Fruit fly (Drosophila melanogaster) whole organism, embryonic: ENCODE data around the gene E2f2.

Experiments used
- Adf1 ChIP-seq: fragments of 200-800 bp; sonication (Bioruptor generic); IDR thresholded peaks from 2 replicates; pipeline ENCODE4 v1.3.6; 2022; ENCODE audit warnings: missing biosample characterization, missing genetic modification characterization
- Antp ChIP-seq: fragments of 200-800 bp; sonication (Bioruptor generic); optimal IDR thresholded peaks from 3 replicates; lab custom pipeline; 2016; ENCODE audit warnings: missing biosample characterization, missing genetic modification characterization
- BEAF-32 ChIP-seq: fragments of 200-800 bp; sonication (Bioruptor generic); optimal IDR thresholded peaks from 3 replicates; lab custom pipeline; 2017; ENCODE audit warnings: missing biosample characterization, missing genetic modification characterization, mild to moderate bottlenecking, moderate library complexity, missing genetic modification reagents
- BtbVII ChIP-seq: fragments of 200-800 bp; sonication (Bioruptor generic); optimal IDR thresholded peaks from 3 replicates; lab custom pipeline; 2017; ENCODE audit warnings: missing biosample characterization, mild to moderate bottlenecking, missing genetic modification characterization
- CG10267 ChIP-seq: fragments of 200-800 bp; sonication (Bioruptor generic); optimal IDR thresholded peaks from 2 replicates; lab custom pipeline; 2018; ENCODE audit warnings: missing biosample characterization, mild to moderate bottlenecking, missing genetic modification characterization, moderate library complexity
- CG11696 ChIP-seq: fragments of 200-800 bp; sonication (Bioruptor generic); IDR thresholded peaks from 2 replicates; pipeline ENCODE4 v1.3.6; 2022; ENCODE audit warnings: missing biosample characterization, missing genetic modification characterization
- CG12659 ChIP-seq: fragments of 200-800 bp; sonication (Bioruptor generic); optimal IDR thresholded peaks from 3 replicates; lab custom pipeline; 2017; ENCODE audit warnings: mild to moderate bottlenecking, missing biosample characterization, missing genetic modification reagents, missing genetic modification characterization
- CG13424 ChIP-seq: fragments of 200-800 bp; sonication (Bioruptor generic); optimal IDR thresholded peaks from 2 replicates; lab custom pipeline; 2019; ENCODE audit warnings: missing biosample characterization, mild to moderate bottlenecking, missing genetic modification characterization, moderate library complexity
- CG13775 ChIP-seq: fragments of 200-800 bp; sonication (Bioruptor generic); optimal IDR thresholded peaks from 3 replicates; lab custom pipeline; 2017; ENCODE audit warnings: missing biosample characterization, mild to moderate bottlenecking, missing genetic modification characterization
- CG13894 ChIP-seq: fragments of 200-800 bp; sonication (Bioruptor generic); optimal IDR thresholded peaks from 3 replicates; lab custom pipeline; 2018; ENCODE audit warnings: missing biosample characterization, mild to moderate bottlenecking, missing genetic modification characterization, moderate library complexity
- CG14860 ChIP-seq: fragments of 200-800 bp; sonication (Bioruptor generic); IDR thresholded peaks from 3 replicates; pipeline ENCODE4 v1.3.6; 2022; ENCODE audit warnings: missing biosample characterization, missing genetic modification characterization; ENCODE audit not compliant: partially characterized antibody
- CG15514 ChIP-seq: fragments of 200-800 bp; sonication (Bioruptor generic); optimal IDR thresholded peaks from 3 replicates; lab custom pipeline; 2017; ENCODE audit warnings: missing biosample characterization, missing genetic modification characterization, mild to moderate bottlenecking, moderate library complexity, missing genetic modification reagents
- CG17328 ChIP-seq: fragments of 200-800 bp; sonication (Bioruptor generic); IDR thresholded peaks from 2 replicates; pipeline ENCODE4 v1.3.6; 2022; ENCODE audit warnings: missing biosample characterization, missing genetic modification characterization
- CG17385 ChIP-seq: fragments of 200-800 bp; sonication (Bioruptor generic); optimal IDR thresholded peaks from 3 replicates; lab custom pipeline; 2018; ENCODE audit warnings: missing biosample characterization, mild to moderate bottlenecking, missing genetic modification characterization
- CG2875 ChIP-seq: fragments of 200-800 bp; sonication (Bioruptor generic); optimal IDR thresholded peaks from 2 replicates; lab custom pipeline; 2017; ENCODE audit warnings: missing biosample characterization, mild to moderate bottlenecking, missing genetic modification characterization, missing genetic modification reagents
- CG31388 ChIP-seq: fragments of 200-800 bp; sonication (Bioruptor generic); optimal IDR thresholded peaks from 2 replicates; lab custom pipeline; 2016; ENCODE audit warnings: missing biosample characterization, missing genetic modification characterization
- CG32767 ChIP-seq: fragments of 200-800 bp; sonication (Bioruptor generic); IDR thresholded peaks from 2 replicates; pipeline ENCODE4 v1.3.6; 2022; ENCODE audit warnings: missing biosample characterization, missing genetic modification characterization
- CG3407 ChIP-seq: fragments of 200-800 bp; sonication (Bioruptor generic); optimal IDR thresholded peaks from 2 replicates; lab custom pipeline; 2018; ENCODE audit warnings: missing biosample characterization, mild to moderate bottlenecking, missing genetic modification characterization
- CG3995 ChIP-seq: fragments of 200-800 bp; sonication (Bioruptor generic); optimal IDR thresholded peaks from 3 replicates; lab custom pipeline; 2016; ENCODE audit warnings: missing biosample characterization, missing genetic modification characterization
- CG4424 ChIP-seq: fragments of 200-800 bp; sonication (Bioruptor generic); optimal IDR thresholded peaks from 3 replicates; lab custom pipeline; 2016; ENCODE audit warnings: missing biosample characterization, missing genetic modification characterization
- CG5180 ChIP-seq: fragments of 200-800 bp; sonication (Bioruptor generic); optimal IDR thresholded peaks from 3 replicates; lab custom pipeline; 2017; ENCODE audit warnings: missing biosample characterization, missing genetic modification characterization, mild to moderate bottlenecking, moderate library complexity, missing genetic modification reagents
- CG6765 ChIP-seq: fragments of 200-800 bp; sonication (Bioruptor generic); optimal IDR thresholded peaks from 3 replicates; lab custom pipeline; 2017; ENCODE audit warnings: missing biosample characterization, mild to moderate bottlenecking, missing genetic modification characterization
- CG8388 ChIP-seq: fragments of 200-800 bp; sonication (Bioruptor generic); optimal IDR thresholded peaks from 2 replicates; lab custom pipeline; 2019; ENCODE audit warnings: missing biosample characterization, mild to moderate bottlenecking, missing genetic modification characterization, moderate library complexity
- CG9797 ChIP-seq: fragments of 200-800 bp; sonication (Bioruptor generic); optimal IDR thresholded peaks from 3 replicates; lab custom pipeline; 2018; ENCODE audit warnings: missing biosample characterization, mild to moderate bottlenecking, missing genetic modification characterization
- CrebB ChIP-seq: fragments of 200-800 bp; sonication (Bioruptor generic); optimal IDR thresholded peaks from 3 replicates; lab custom pipeline; 2018; ENCODE audit warnings: missing biosample characterization, mild to moderate bottlenecking, missing genetic modification characterization
- E2f1 ChIP-seq: fragments of 200-800 bp; sonication (Bioruptor generic); IDR thresholded peaks from 2 replicates; pipeline ENCODE4 v1.3.6; 2022; ENCODE audit warnings: missing biosample characterization, missing genetic modification characterization
- Eip74EF ChIP-seq, 2 experiments: fragments of 200-800 bp in 1 of 2; fragments of >200 bp in 1 of 2; sonication (Bioruptor generic) in 1 of 2; optimal IDR thresholded peaks; 2 replicates each; lab custom pipeline; 2017 to 2019; ENCODE audit warnings: missing biosample characterization in 2 of 2, missing genetic modification characterization in 2 of 2, mild to moderate bottlenecking in 1 of 2, moderate library complexity in 1 of 2
- Gug ChIP-seq: fragments of 200-800 bp; sonication (Bioruptor generic); IDR thresholded peaks from 4 replicates; pipeline ENCODE4 v1.3.6; 2022; ENCODE audit warnings: missing biosample characterization, missing genetic modification characterization
- Hand ChIP-seq: fragments of 200-800 bp; sonication (Bioruptor generic); optimal IDR thresholded peaks from 2 replicates; lab custom pipeline; 2017; ENCODE audit warnings: mild to moderate bottlenecking, missing biosample characterization, missing genetic modification reagents, missing genetic modification characterization
- Hsf ChIP-seq: fragments of 200-800 bp; sonication (Bioruptor generic); optimal IDR thresholded peaks from 3 replicates; lab custom pipeline; 2016; ENCODE audit warnings: missing biosample characterization, missing genetic modification characterization
- MTF-1 ChIP-seq: fragments of 200-800 bp; sonication (Bioruptor generic); optimal IDR thresholded peaks from 2 replicates; lab custom pipeline; 2018; ENCODE audit warnings: missing biosample characterization, mild to moderate bottlenecking, missing genetic modification characterization, borderline replicate concordance
- NK7.1 ChIP-seq: fragments of 200-800 bp; sonication (Bioruptor generic); optimal IDR thresholded peaks from 3 replicates; lab custom pipeline; 2016; ENCODE audit warnings: missing biosample characterization, missing genetic modification characterization
- PHDP ChIP-seq: fragments of 200-800 bp; sonication (Bioruptor generic); optimal IDR thresholded peaks from 3 replicates; lab custom pipeline; 2018; ENCODE audit warnings: missing biosample characterization, mild to moderate bottlenecking, missing genetic modification characterization, moderate library complexity
- Sox102F ChIP-seq: fragments of 200-800 bp; sonication (Bioruptor generic); optimal IDR thresholded peaks from 2 replicates; lab custom pipeline; 2018; ENCODE audit warnings: missing biosample characterization, mild to moderate bottlenecking, missing genetic modification characterization, moderate library complexity
- chif ChIP-seq, 2 experiments: fragments of 200-800 bp; sonication (Bioruptor generic); optimal IDR thresholded peaks; 3 replicates each; lab custom pipeline; 2016; ENCODE audit warnings: missing biosample characterization in 2 of 2, missing genetic modification characterization in 2 of 2
- exex ChIP-seq: fragments of 200-800 bp; sonication (Bioruptor generic); optimal IDR thresholded peaks from 4 replicates; lab custom pipeline; 2018; ENCODE audit warnings: missing biosample characterization, mild to moderate bottlenecking, missing genetic modification characterization, moderate library complexity
- ham ChIP-seq: fragments of 200-800 bp; sonication (Bioruptor generic); IDR thresholded peaks from 2 replicates; pipeline ENCODE4 v1.3.6; 2022; ENCODE audit warnings: missing biosample characterization, missing genetic modification characterization
- ken ChIP-seq: fragments of 200-800 bp; sonication (Bioruptor generic); IDR thresholded peaks from 3 replicates; pipeline ENCODE4 v1.3.6; 2022; ENCODE audit warnings: missing biosample characterization, missing genetic modification characterization
- lab ChIP-seq: fragments of 200-800 bp; sonication (Bioruptor generic); optimal IDR thresholded peaks from 3 replicates; lab custom pipeline; 2017; ENCODE audit warnings: missing biosample characterization, missing genetic modification characterization, mild to moderate bottlenecking, moderate library complexity, missing genetic modification reagents
- mam ChIP-seq: fragments of 200-800 bp; sonication (Bioruptor generic); optimal IDR thresholded peaks from 3 replicates; lab custom pipeline; 2016; ENCODE audit warnings: missing biosample characterization, missing genetic modification characterization
- pb ChIP-seq: fragments of 200-800 bp; sonication (Bioruptor generic); optimal IDR thresholded peaks from 3 replicates; lab custom pipeline; 2016; ENCODE audit warnings: missing biosample characterization, missing genetic modification characterization
- pzg ChIP-seq: fragments of 200-800 bp; sonication (Bioruptor generic); optimal IDR thresholded peaks from 3 replicates; lab custom pipeline; 2018; ENCODE audit warnings: missing biosample characterization, mild to moderate bottlenecking, missing genetic modification characterization, moderate library complexity
- row ChIP-seq: fragments of 200-800 bp; sonication (Bioruptor generic); IDR thresholded peaks from 3 replicates; pipeline ENCODE4 v1.3.6; 2022; ENCODE audit warnings: missing biosample characterization, missing genetic modification characterization
- schlank ChIP-seq: fragments of 200-800 bp; sonication (Bioruptor generic); optimal IDR thresholded peaks from 2 replicates; lab custom pipeline; 2018; ENCODE audit warnings: missing biosample characterization, mild to moderate bottlenecking, missing genetic modification characterization
- sd ChIP-seq: fragments of 200-800 bp; sonication (Bioruptor generic); optimal IDR thresholded peaks from 3 replicates; lab custom pipeline; 2018; ENCODE audit warnings: missing biosample characterization, mild to moderate bottlenecking, missing genetic modification characterization, moderate library complexity
- shn ChIP-seq: fragments of 200-800 bp; sonication (Bioruptor generic); optimal IDR thresholded peaks from 3 replicates; lab custom pipeline; 2016; ENCODE audit warnings: missing biosample characterization, missing genetic modification characterization
- slou ChIP-seq: fragments of 200-800 bp; sonication (Bioruptor generic); optimal IDR thresholded peaks from 3 replicates; lab custom pipeline; 2016; ENCODE audit warnings: missing biosample characterization, missing genetic modification characterization
- tap ChIP-seq: fragments of 200-800 bp; optimal IDR thresholded peaks from 3 replicates; lab custom pipeline; 2019; ENCODE audit warnings: missing biosample characterization, mild to moderate bottlenecking, missing genetic modification characterization, moderate library complexity
- tio ChIP-seq: fragments of 200-800 bp; sonication (Bioruptor generic); optimal IDR thresholded peaks from 2 replicates; lab custom pipeline; 2017; ENCODE audit warnings: missing biosample characterization, missing genetic modification characterization, inconsistent platforms

Gene E2f2

DNA sequence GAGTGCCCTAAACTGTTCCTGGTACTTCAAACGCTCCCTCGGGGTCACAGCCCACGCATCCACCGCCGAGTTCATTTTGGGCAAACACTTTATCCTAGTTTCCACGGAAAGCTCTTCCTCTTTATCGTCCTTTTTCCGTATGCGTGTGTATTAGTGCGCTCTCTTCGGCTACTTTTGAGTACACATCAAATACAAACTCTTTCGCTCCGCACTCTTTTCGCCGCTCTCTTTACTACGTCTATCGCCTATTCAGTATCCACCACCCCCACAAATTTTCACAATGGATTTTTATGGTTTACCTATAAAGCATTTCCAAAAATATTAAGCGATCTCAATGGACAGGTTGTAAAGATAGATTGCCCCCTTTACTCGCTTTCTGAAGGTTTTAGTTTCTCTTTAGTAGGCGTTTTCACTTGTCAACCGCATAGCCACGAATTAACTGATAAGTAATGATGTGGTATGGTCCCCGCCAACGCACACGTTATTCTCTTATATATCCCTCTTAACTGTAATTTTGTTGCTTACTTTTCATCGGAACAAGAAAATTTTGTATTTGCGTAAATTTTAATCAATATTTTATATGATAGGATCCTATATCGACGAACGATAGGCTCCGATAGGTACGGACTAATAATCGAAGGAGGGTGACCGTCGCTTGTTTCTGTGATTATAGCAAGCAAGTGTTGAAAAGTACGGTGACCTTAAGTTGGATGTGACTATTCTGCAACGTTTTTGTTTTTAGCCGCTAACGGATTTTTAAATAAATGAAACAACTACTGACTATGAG is 14.6 kb downstream of the E2f2 start, which contains the start of gene Dap160 (continued):
- TF ChIP-seq lab (GFP tag; lab: Kevin White, UChicago) (no peak), CG4424 (no peak), ham (GFP tag; lab: Robert Waterston, UW) (no peak), BEAF-32 (peak; percentile 70), row (GFP tag; lab: Robert Waterston, UW) (peak; percentile 67), CG2875 (GFP tag; lab: Kevin White, UChicago) (no peak), CG13424 (no peak), exex (peak; percentile 39), chif (GFP tag; optimal IDR thresholded peaks at IDR 0.05; lab: Kevin White, UChicago) (no peak), ken (GFP tag; lab: Robert Waterston, UW) (no peak), CG10267 (peak; percentile 89), PHDP (no peak), CG32767 (GFP tag; lab: Robert Waterston, UW) (no peak), pb (GFP tag; lab: Kevin White, UChicago) (no peak), CG9797 (GFP tag; lab: Kevin White, UChicago) (peak; percentile 29), slou (GFP tag; lab: Kevin White, UChicago) (no peak), CG15514 (GFP tag; lab: Kevin White, UChicago) (peak; percentile 82), E2f1 (GFP tag; lab: Robert Waterston, UW) (no peak), tap (tag; lab: Kevin White, UChicago) (no peak), Eip74EF (GFP tag; optimal IDR thresholded peaks at IDR 0.05; lab: Kevin White, UChicago) (no peak), Sox102F (GFP tag; lab: Kevin White, UChicago) (no peak), CG14860 (peak; percentile 48; the same call in 1 of the 3 replicates), NK7.1 (GFP tag; lab: Kevin White, UChicago) (no peak), shn (no peak), Adf1 (GFP tag; lab: Robert Waterston, UW) (no peak), Hand (GFP tag; lab: Kevin White, UChicago) (no peak), CG3407 (GFP tag; lab: Kevin White, UChicago) (no peak), tio (GFP tag; lab: Kevin White, UChicago) (no peak), CG17385 (GFP tag; lab: Kevin White, UChicago) (no peak), CG13894 (tag; lab: Kevin White, UChicago) (no peak), CG11696 (GFP tag; lab: Robert Waterston, UW) (no peak), mam (GFP tag; lab: Kevin White, UChicago) (peak; percentile 16), Hsf (GFP tag; lab: Kevin White, UChicago) (no peak), sd (tag; lab: Kevin White, UChicago) (no peak), CG12659 (GFP tag; lab: Kevin White, UChicago) (peak; percentile 66), CG6765 (GFP tag; lab: Kevin White, UChicago) (no peak), BtbVII (GFP tag; lab: Kevin White, UChicago) (no peak), MTF-1 (no peak), schlank (tag; lab: Kevin White, UChicago) (no peak), CG8388 (GFP tag; lab: Kevin White, UChicago) (no peak), Antp (GFP tag; lab: Kevin White, UChicago) (no peak), CrebB (tag; lab: Kevin White, UChicago) (no peak), CG31388 (GFP tag; lab: Kevin White, UChicago) (no peak), Gug (GFP tag; lab: Robert Waterston, UW) (no peak), CG13775 (no peak), CG3995 (GFP tag; lab: Kevin White, UChicago) (peak; percentile 93), CG17328 (GFP tag; lab: Robert Waterston, UW) (no peak), CG5180 (GFP tag; lab: Kevin White, UChicago) (no peak), pzg (GFP tag; lab: Kevin White, UChicago) (peak; percentile 67)
